Fruit fly (Drosophila melanogaster) whole organism, embryonic: ENCODE measurements around the gene CG31883.
A peak's percentile ranks its signal among the peaks of the same experiment; 100 is the strongest.

Source experiments
- Asciz ChIP-seq: fragments of 200-800 bp; sonication (Bioruptor generic); optimal IDR thresholded peaks from 2 replicates; lab custom pipeline; 2017; ENCODE audit warnings: missing biosample characterization, mild to moderate bottlenecking, missing genetic modification characterization, missing genetic modification reagents
- Awh ChIP-seq: fragments of 200-800 bp; sonication (Bioruptor generic); IDR thresholded peaks from 2 replicates; pipeline ENCODE4, ENCODE4 v1.3.6; 2022; ENCODE audit warnings: missing biosample characterization, missing genetic modification characterization
- CG10366 ChIP-seq: fragments of 200-800 bp; sonication (Bioruptor generic); IDR thresholded peaks from 2 replicates; pipeline ENCODE4 v1.3.6; 2022; ENCODE audit warnings: missing biosample characterization, missing genetic modification characterization
- CG10462 ChIP-seq: fragments of 200-800 bp; sonication (Bioruptor generic); optimal IDR thresholded peaks from 2 replicates; lab custom pipeline; 2016; ENCODE audit warnings: missing biosample characterization, missing genetic modification characterization
- CG10543 ChIP-seq: fragments of 200-800 bp; sonication (Bioruptor generic); optimal IDR thresholded peaks from 3 replicates; lab custom pipeline; 2017; ENCODE audit warnings: missing biosample characterization, mild to moderate bottlenecking, missing genetic modification characterization, moderate library complexity
- CG10654 ChIP-seq: fragments of 200-800 bp; sonication (Bioruptor generic); optimal IDR thresholded peaks from 2 replicates; lab custom pipeline; 2016; ENCODE audit warnings: missing biosample characterization, missing genetic modification characterization
- CG11398 ChIP-seq: fragments of 200-800 bp; sonication (Bioruptor generic); optimal IDR thresholded peaks from 2 replicates; lab custom pipeline; 2016; ENCODE audit warnings: missing biosample characterization, missing genetic modification characterization
- CG12155 ChIP-seq: fragments of 200-800 bp; sonication (Bioruptor generic); optimal IDR thresholded peaks from 3 replicates; lab custom pipeline; 2016; ENCODE audit warnings: missing biosample characterization, missing genetic modification characterization
- CG12744 ChIP-seq: fragments of 200-800 bp; sonication (Bioruptor generic); optimal IDR thresholded peaks from 2 replicates; lab custom pipeline; 2016; ENCODE audit warnings: missing biosample characterization, missing genetic modification characterization
- CG1792 ChIP-seq: fragments of 200-800 bp; sonication (Bioruptor generic); optimal IDR thresholded peaks from 2 replicates; lab custom pipeline; 2016; ENCODE audit warnings: missing biosample characterization, missing genetic modification characterization
- CG18011 ChIP-seq: fragments of 200-800 bp; sonication (Bioruptor generic); optimal IDR thresholded peaks from 2 replicates; lab custom pipeline; 2017; ENCODE audit warnings: missing biosample characterization, missing genetic modification characterization, mild to moderate bottlenecking, moderate library complexity, missing genotype
- CG18262 ChIP-seq: fragments of 200-800 bp; optimal IDR thresholded peaks from 3 replicates; lab custom pipeline; 2019; ENCODE audit warnings: missing biosample characterization, mild to moderate bottlenecking, missing genetic modification characterization, moderate library complexity
- CG18599 ChIP-seq: fragments of 200-800 bp; sonication (Bioruptor generic); optimal IDR thresholded peaks from 3 replicates; lab custom pipeline; 2017; ENCODE audit warnings: missing biosample characterization, missing genetic modification characterization, mild to moderate bottlenecking, moderate library complexity, missing genetic modification reagents
- CG2889 ChIP-seq: fragments of 200-800 bp; sonication (Bioruptor generic); IDR thresholded peaks from 3 replicates; pipeline ENCODE4 v1.3.6; 2022; ENCODE audit warnings: missing biosample characterization, missing genetic modification characterization
- CG33557 ChIP-seq: fragments of 200-800 bp; sonication (Bioruptor generic); optimal IDR thresholded peaks from 2 replicates; lab custom pipeline; 2019; ENCODE audit warnings: missing biosample characterization, mild to moderate bottlenecking, missing genetic modification characterization, moderate library complexity
- CG4328 ChIP-seq: fragments of 200-800 bp; sonication (Bioruptor generic); optimal IDR thresholded peaks from 3 replicates; lab custom pipeline; 2017; ENCODE audit warnings: missing biosample characterization, missing genetic modification reagents, missing genetic modification characterization
- CG4730 ChIP-seq: fragments of 200-800 bp; sonication (Bioruptor generic); IDR thresholded peaks from 2 replicates; pipeline ENCODE4 v1.3.6; 2022; ENCODE audit warnings: missing biosample characterization, missing genetic modification characterization
- CG6175 ChIP-seq: fragments of 200-800 bp; sonication (Bioruptor generic); IDR thresholded peaks from 3 replicates; pipeline ENCODE4 v1.3.6; 2022; ENCODE audit warnings: missing biosample characterization, missing genetic modification characterization
- CG6791 ChIP-seq: fragments of 200-800 bp; sonication (Bioruptor generic); IDR thresholded peaks from 3 replicates; pipeline ENCODE4 v1.3.6; 2022; ENCODE audit warnings: missing biosample characterization, missing genetic modification characterization; ENCODE audit not compliant: partially characterized antibody
- CG7745 ChIP-seq: fragments of 200-800 bp; sonication (Bioruptor generic); optimal IDR thresholded peaks from 2 replicates; lab custom pipeline; 2018; ENCODE audit warnings: missing biosample characterization, mild to moderate bottlenecking, missing genetic modification characterization, moderate library complexity
- CG8478 ChIP-seq: fragments of >200 bp; optimal IDR thresholded peaks from 2 replicates; lab custom pipeline; 2018
- CG8765 ChIP-seq: fragments of 200-800 bp; sonication (Bioruptor generic); IDR thresholded peaks from 2 replicates; pipeline ENCODE4 v1.3.6; 2022; ENCODE audit warnings: missing biosample characterization, missing genetic modification characterization
- CG9797 ChIP-seq: fragments of 200-800 bp; sonication (Bioruptor generic); optimal IDR thresholded peaks from 3 replicates; lab custom pipeline; 2018; ENCODE audit warnings: missing biosample characterization, mild to moderate bottlenecking, missing genetic modification characterization
- Camta ChIP-seq: fragments of 200-800 bp; sonication (Bioruptor generic); optimal IDR thresholded peaks from 2 replicates; lab custom pipeline; 2016; ENCODE audit warnings: missing biosample characterization, missing genetic modification characterization
- CkIIα-i1 ChIP-seq: fragments of 200-800 bp; sonication (Bioruptor generic); IDR thresholded peaks from 2 replicates; pipeline ENCODE4 v1.3.6; 2022; ENCODE audit warnings: missing biosample characterization, missing genetic modification characterization
- Doc3 ChIP-seq: fragments of 200-800 bp; sonication (Bioruptor generic); IDR thresholded peaks from 3 replicates; pipeline ENCODE4 v1.3.6; 2022; ENCODE audit warnings: missing biosample characterization, missing genetic modification characterization; ENCODE audit not compliant: partially characterized antibody
- ERR ChIP-seq: fragments of 200-800 bp; sonication (Bioruptor generic); optimal IDR thresholded peaks from 2 replicates; lab custom pipeline; 2016; ENCODE audit warnings: missing biosample characterization, missing genetic modification characterization
- Ets65A ChIP-seq: fragments of 200-800 bp; sonication (Bioruptor generic); peaks from one replicate; lab custom pipeline; 2016; ENCODE audit warnings: missing biosample characterization, missing genetic modification characterization
- Hey ChIP-seq: fragments of 200-800 bp; sonication (Bioruptor generic); optimal IDR thresholded peaks from 3 replicates; lab custom pipeline; 2018; ENCODE audit warnings: missing biosample characterization, mild to moderate bottlenecking, missing genetic modification characterization
- Hr51 ChIP-seq, 2 experiments: fragments of 200-800 bp; sonication (Bioruptor generic); optimal IDR thresholded peaks; 2 replicates in 1 of 2; 3 replicates in 1 of 2; lab custom pipeline; 2016 to 2018; ENCODE audit warnings: missing biosample characterization in 2 of 2, missing genetic modification characterization in 2 of 2, mild to moderate bottlenecking in 1 of 2, moderate library complexity in 1 of 2
- Lhr ChIP-seq: fragments of 200-800 bp; sonication (Bioruptor generic); optimal IDR thresholded peaks from 3 replicates; lab custom pipeline; 2017; ENCODE audit warnings: mild to moderate bottlenecking, missing biosample characterization, missing genetic modification reagents, missing genetic modification characterization
- Nf-YB ChIP-seq: fragments of 200-800 bp; sonication (Bioruptor generic); optimal IDR thresholded peaks from 3 replicates; lab custom pipeline; 2019; ENCODE audit warnings: missing biosample characterization, mild to moderate bottlenecking, missing genetic modification characterization, moderate library complexity
- Nf-YC ChIP-seq: fragments of 200-800 bp; optimal IDR thresholded peaks from 3 replicates; lab custom pipeline; 2019; ENCODE audit warnings: missing biosample characterization, mild to moderate bottlenecking, missing genetic modification characterization, moderate library complexity
- Sin3A ChIP-seq: fragments of >200 bp; optimal IDR thresholded peaks from 2 replicates; lab custom pipeline; 2018
- Vsx1 ChIP-seq: fragments of 200-800 bp; sonication (Bioruptor generic); optimal IDR thresholded peaks from 2 replicates; lab custom pipeline; 2017; ENCODE audit warnings: missing biosample characterization, mild to moderate bottlenecking, missing genetic modification characterization, missing genetic modification reagents
- Xbp1 ChIP-seq: fragments of 200-800 bp; sonication (Bioruptor generic); optimal IDR thresholded peaks from 3 replicates; lab custom pipeline; 2016; ENCODE audit warnings: missing biosample characterization, mild to moderate bottlenecking, missing genetic modification characterization
- bbx ChIP-seq: fragments of 200-800 bp; sonication (Bioruptor generic); IDR thresholded peaks from 2 replicates; pipeline ENCODE4 v1.3.6; 2022; ENCODE audit warnings: missing biosample characterization, missing genetic modification characterization; ENCODE audit not compliant: partially characterized antibody
- da ChIP-seq: fragments of 200-800 bp; sonication (Bioruptor generic); optimal IDR thresholded peaks from 2 replicates; lab custom pipeline; 2016; ENCODE audit warnings: missing biosample characterization, missing genetic modification characterization
- dati ChIP-seq: fragments of 200-800 bp; sonication (Bioruptor generic); IDR thresholded peaks from 2 replicates; pipeline ENCODE4 v1.3.6; 2022; ENCODE audit warnings: missing biosample characterization, missing genetic modification characterization
- dpn ChIP-seq, 2 experiments: fragments of 200-800 bp; sonication (Bioruptor generic); optimal IDR thresholded peaks; 3 replicates each; lab custom pipeline; 2016; ENCODE audit warnings: missing biosample characterization in 2 of 2, missing genetic modification characterization in 2 of 2
- emc ChIP-seq: fragments of 200-800 bp; sonication (Bioruptor generic); optimal IDR thresholded peaks from 2 replicates; lab custom pipeline; 2016; ENCODE audit warnings: missing biosample characterization, missing genetic modification characterization
- ems ChIP-seq: fragments of 200-800 bp; sonication (Bioruptor generic); optimal IDR thresholded peaks from 3 replicates; lab custom pipeline; 2016; ENCODE audit warnings: missing biosample characterization, missing genetic modification characterization
- fd64A ChIP-seq: fragments of 200-800 bp; sonication (Bioruptor generic); optimal IDR thresholded peaks from 3 replicates; lab custom pipeline; 2018; ENCODE audit warnings: missing biosample characterization, mild to moderate bottlenecking, missing genetic modification characterization
- lmd ChIP-seq: fragments of 200-800 bp; sonication (Bioruptor generic); IDR thresholded peaks from 2 replicates; pipeline ENCODE4 v1.3.6; 2022; ENCODE audit warnings: missing biosample characterization, missing genetic modification characterization
- nom ChIP-seq: fragments of 200-800 bp; sonication (Bioruptor generic); optimal IDR thresholded peaks from 2 replicates; lab custom pipeline; 2017; ENCODE audit warnings: missing biosample characterization, missing genetic modification characterization, mild to moderate bottlenecking, moderate library complexity, missing genetic modification reagents
- odd ChIP-seq: fragments of 200-800 bp; sonication (Bioruptor generic); optimal IDR thresholded peaks from 2 replicates; lab custom pipeline; 2017; ENCODE audit warnings: missing biosample characterization, mild to moderate bottlenecking, missing genetic modification characterization
- onecut ChIP-seq: fragments of 200-800 bp; sonication (Bioruptor generic); IDR thresholded peaks from 2 replicates; pipeline ENCODE4 v1.3.6; 2022; ENCODE audit warnings: missing biosample characterization, missing genetic modification characterization
- sens-2 ChIP-seq: fragments of 200-800 bp; sonication (Bioruptor generic); IDR thresholded peaks from 2 replicates; pipeline ENCODE4 v1.3.6; 2022; ENCODE audit warnings: missing biosample characterization, missing genetic modification characterization
- stwl ChIP-seq: fragments of 200-800 bp; sonication (Bioruptor generic); optimal IDR thresholded peaks from 3 replicates; lab custom pipeline; 2018; ENCODE audit warnings: missing biosample characterization, mild to moderate bottlenecking, missing genetic modification characterization, moderate library complexity
- zfh1 ChIP-seq: fragments of 200-800 bp; sonication (Bioruptor generic); IDR thresholded peaks from 3 replicates; pipeline ENCODE4 v1.3.6; 2022; ENCODE audit warnings: missing biosample characterization, missing genetic modification characterization

CG31883 gene

dm6 chr2L:9568360-9569088 lies 40.2 kb downstream of the CG31883 start, which contains the start of gene brwl (continued):
- TF ChIP-seq CG4730 (GFP tag; lab: Robert Waterston, UW) (peak; percentile 98), da (GFP tag; lab: Kevin White, UChicago) (peak; percentile 95), CG9797 (GFP tag; lab: Kevin White, UChicago) (peak; percentile 69), Lhr (GFP tag; lab: Kevin White, UChicago) (peak; percentile 97), Nf-YC (tag; lab: Kevin White, UChicago) (peak; percentile 93), Hr51 (GFP tag; optimal IDR thresholded peaks at IDR 0.05; lab: Kevin White, UChicago) (peak; percentile 97 to 99), Asciz (GFP tag; lab: Kevin White, UChicago) (peak; percentile 98), CG11398 (GFP tag; lab: Kevin White, UChicago) (peak; percentile 98), Nf-YB (peak; percentile 90), dati (peak; percentile 86), CG33557 (GFP tag; lab: Kevin White, UChicago) (peak; percentile 97), ems (GFP tag; lab: Kevin White, UChicago) (peak; percentile 98), CkIIα-i1 (GFP tag; lab: Robert Waterston, UW) (peak; percentile 92), CG7745 (peak; percentile 89), CG18599 (GFP tag; lab: Kevin White, UChicago) (peak; percentile 99), CG12155 (peak; percentile 98), Sin3A (lab: Kevin White, UChicago) (no peak), Hey (tag; lab: Kevin White, UChicago) (peak; percentile 90), CG10366 (GFP tag; lab: Robert Waterston, UW) (peak; percentile 98), CG2889 (GFP tag; lab: Robert Waterston, UW) (peak; percentile 97), CG8478 (lab: Kevin White, UChicago) (peak; percentile 93), emc (GFP tag; lab: Kevin White, UChicago) (peak; percentile 94), CG10462 (GFP tag; lab: Kevin White, UChicago) (peak; percentile 99), ERR (GFP tag; lab: Kevin White, UChicago) (peak; percentile 96), Awh (peak; percentile 98), fd64A (peak; percentile 95), Camta (GFP tag; lab: Kevin White, UChicago) (peak; percentile 99), nom (GFP tag; lab: Kevin White, UChicago) (peak; percentile 93), CG10654 (GFP tag; lab: Kevin White, UChicago) (peak; percentile 99), CG1792 (GFP tag; lab: Kevin White, UChicago) (peak; percentile 95), CG4328 (GFP tag; lab: Kevin White, UChicago) (peak; percentile 99), CG8765 (GFP tag; lab: Robert Waterston, UW) (peak; percentile 92), CG10543 (GFP tag; lab: Kevin White, UChicago) (peak; percentile 99), CG18011 (GFP tag; lab: Kevin White, UChicago) (peak; percentile 91), Vsx1 (GFP tag; lab: Kevin White, UChicago) (peak; percentile 98), Xbp1 (GFP tag; lab: Kevin White, UChicago) (peak; percentile 99), stwl (peak; percentile 72), lmd (GFP tag; lab: Robert Waterston, UW) (peak; percentile 99), onecut (GFP tag; lab: Robert Waterston, UW) (peak; percentile 94), zfh1 (peak; percentile 98), sens-2 (GFP tag; lab: Robert Waterston, UW) (peak; percentile 95), Doc3 (no peak), CG12744 (GFP tag; lab: Kevin White, UChicago) (peak; percentile 98), CG18262 (tag; lab: Kevin White, UChicago) (peak; percentile 99), odd (GFP tag; lab: Kevin White, UChicago) (peak; percentile 99), Ets65A (GFP tag; lab: Kevin White, UChicago) (peak; percentile 100), dpn (GFP tag; optimal IDR thresholded peaks at IDR 0.05; lab: Kevin White, UChicago) (peak; percentile 99), CG6791 (GFP tag; lab: Robert Waterston, UW) (no peak), CG6175 (GFP tag; lab: Robert Waterston, UW) (peak; percentile 94), bbx (GFP tag; lab: Robert Waterston, UW) (peak; percentile 57; the same call in 1 of the 2 replicates)
